Fruit fly (Drosophila melanogaster): ENCODE data around the gene CG7246.
A peak's percentile ranks its signal among the peaks of the same experiment; 100 is the strongest.

CG7246 gene

DNA sequence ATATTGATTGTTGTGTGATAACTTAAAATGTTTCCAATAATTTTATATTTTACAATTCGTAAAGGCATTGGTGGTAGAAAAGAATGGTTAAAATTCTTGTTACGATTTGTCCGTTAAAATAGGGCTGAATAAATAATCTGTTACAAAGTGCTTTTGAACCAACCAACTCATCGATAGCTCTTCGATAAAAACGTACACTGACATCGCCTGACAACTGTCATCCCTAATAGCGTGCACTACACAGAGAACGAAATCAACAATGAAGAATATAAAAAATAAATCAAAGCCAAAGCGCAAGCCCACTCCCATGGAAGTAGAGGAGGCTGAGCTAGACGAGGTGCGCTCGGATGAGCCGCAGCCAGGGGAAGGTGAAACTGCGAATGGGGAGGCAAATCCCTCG is 4.9 kb upstream of the CG7246 start, which contains the start of gene CG32708 (continued):
- TF ChIP-seq CG2116 (GFP tag; optimal IDR thresholded peaks at IDR 0.05) (peak; percentile 56), CG9727 (GFP tag; optimal IDR thresholded peaks at IDR 0.05) (no peak), CG7928 (GFP tag; optimal IDR thresholded peaks at IDR 0.05) (peak; percentile 85), nom (GFP tag; optimal IDR thresholded peaks at IDR 0.05) (peak; percentile 16), Dref (GFP tag; IDR thresholded peaks at IDR 0.05) (peak; percentile 85), eve (GFP tag; optimal IDR thresholded peaks at IDR 0.05) (no peak), CG34224 (GFP tag; IDR thresholded peaks at IDR 0.05; ENCODE audit: partially characterized antibody) (peak; percentile 74), stwl (tag; optimal IDR thresholded peaks at IDR 0.05) (peak; percentile 57), D19A (tag; optimal IDR thresholded peaks at IDR 0.05) (no peak), CG12659 (GFP tag; optimal IDR thresholded peaks at IDR 0.05) (no peak), sug (tag; optimal IDR thresholded peaks at IDR 0.05) (peak; percentile 2), zen2 (GFP tag; IDR thresholded peaks at IDR 0.05; ENCODE audit: partially characterized antibody) (peak; percentile 66; the same call in 2 of the 3 replicates), CG16813 (GFP tag; IDR thresholded peaks at IDR 0.05; ENCODE audit: partially characterized antibody) (peak; percentile 68), Med (GFP tag) (peak; percentile 70), oc (tag; optimal IDR thresholded peaks at IDR 0.05) (no peak), CG7963 (GFP tag; IDR thresholded peaks at IDR 0.05; ENCODE audit: partially characterized antibody) (peak; percentile 63; the same call in 2 of the 3 replicates), Opbp (GFP tag; IDR thresholded peaks at IDR 0.05; ENCODE audit: partially characterized antibody) (peak; percentile 67; the same call in 2 of the 3 replicates), sim (GFP tag; IDR thresholded peaks at IDR 0.05) (no peak), Doc3 (GFP tag; IDR thresholded peaks at IDR 0.05; ENCODE audit: partially characterized antibody) (peak; percentile 53; the same call in 2 of the 3 replicates), pnt (GFP tag; optimal IDR thresholded peaks at IDR 0.05) (no peak), sna (GFP tag; IDR thresholded peaks at IDR 0.05; ENCODE audit: partially characterized antibody) (peak; percentile 66), en (GFP tag; optimal IDR thresholded peaks at IDR 0.05) (no peak), trem (tag; optimal IDR thresholded peaks at IDR 0.05) (peak; percentile 20), CG9932 (GFP tag; IDR thresholded peaks at IDR 0.05) (peak; percentile 46; the same call in 1 of the 2 replicates), CG2712 (tag; optimal IDR thresholded peaks at IDR 0.05) (peak; percentile 4), Dp (GFP tag; optimal IDR thresholded peaks at IDR 0.05) (peak; percentile 39), maf-S (GFP tag; optimal IDR thresholded peaks at IDR 0.05) (no peak), CG6683 (GFP tag; optimal IDR thresholded peaks at IDR 0.05) (no peak), cwo (GFP tag; optimal IDR thresholded peaks at IDR 0.05) (no peak), Myb (GFP tag; optimal IDR thresholded peaks at IDR 0.05) (peak; percentile 94), seq (GFP tag; IDR thresholded peaks at IDR 0.05) (no peak), schlank (tag; optimal IDR thresholded peaks at IDR 0.05) (no peak), CG14710 (tag; optimal IDR thresholded peaks at IDR 0.05) (peak; percentile 2), row (GFP tag; IDR thresholded peaks at IDR 0.05) (peak; percentile 47; the same call in 2 of the 3 replicates), CG2129 (GFP tag; IDR thresholded peaks at IDR 0.05; ENCODE audit: partially characterized antibody) (peak; percentile 32; the same call in 1 of the 2 replicates), YL-1 (GFP tag; optimal IDR thresholded peaks at IDR 0.05) (no peak), Taf1 (GFP tag; IDR thresholded peaks at IDR 0.05) (no peak), ato (GFP tag; IDR thresholded peaks at IDR 0.05; ENCODE audit: partially characterized antibody) (peak; percentile 48), esg (GFP tag; conservative IDR thresholded peaks at IDR 0.05) (no peak), abd-A (tag; optimal IDR thresholded peaks at IDR 0.05) (no peak), CG6791 (GFP tag; IDR thresholded peaks at IDR 0.05; ENCODE audit: partially characterized antibody) (peak; percentile 65; the same call in 2 of the 3 replicates), bbx (GFP tag; IDR thresholded peaks at IDR 0.05; ENCODE audit: partially characterized antibody) (peak; percentile 74), MBD-R2 (GFP tag; IDR thresholded peaks at IDR 0.05) (peak; percentile 65), CG4617 (GFP tag; optimal IDR thresholded peaks at IDR 0.05; ENCODE audit: borderline replicate concordance) (no peak), inv (GFP tag; IDR thresholded peaks at IDR 0.05; ENCODE audit: partially characterized antibody) (peak; percentile 54), pros (GFP tag; optimal IDR thresholded peaks at IDR 0.05) (no peak), Atf3 (GFP tag; optimal IDR thresholded peaks at IDR 0.05) (no peak), CG4707 (GFP tag; optimal IDR thresholded peaks at IDR 0.05) (no peak)
